Fruit fly (Drosophila melanogaster) whole organism, embryonic: ENCODE data around the gene Mul1.

Experiments used
- Asciz ChIP-seq: fragments of 200-800 bp; sonication (Bioruptor generic); optimal IDR thresholded peaks from 2 replicates; lab custom pipeline; 2017; ENCODE audit warnings: missing biosample characterization, mild to moderate bottlenecking, missing genetic modification characterization, missing genetic modification reagents
- B-H1 ChIP-seq: fragments of 200-800 bp; sonication (Bioruptor generic); IDR thresholded peaks from 3 replicates; pipeline ENCODE4 v1.3.6; 2022; ENCODE audit warnings: missing biosample characterization, missing genetic modification characterization
- CG10979 ChIP-seq: fragments of 200-800 bp; sonication (Bioruptor generic); optimal IDR thresholded peaks from 2 replicates; lab custom pipeline; 2018; ENCODE audit warnings: missing biosample characterization, mild to moderate bottlenecking, missing genetic modification characterization, moderate library complexity
- CG12104 ChIP-seq: fragments of 200-800 bp; sonication (Bioruptor generic); optimal IDR thresholded peaks from 3 replicates; lab custom pipeline; 2016; ENCODE audit warnings: missing biosample characterization, missing genetic modification characterization
- CG12155 ChIP-seq: fragments of 200-800 bp; sonication (Bioruptor generic); optimal IDR thresholded peaks from 3 replicates; lab custom pipeline; 2016; ENCODE audit warnings: missing biosample characterization, missing genetic modification characterization
- CG1233 ChIP-seq: fragments of 200-800 bp; sonication (Bioruptor generic); optimal IDR thresholded peaks from 4 replicates; lab custom pipeline; 2018; ENCODE audit warnings: missing biosample characterization, mild to moderate bottlenecking, missing genetic modification characterization
- CG17328 ChIP-seq: fragments of 200-800 bp; sonication (Bioruptor generic); IDR thresholded peaks from 2 replicates; pipeline ENCODE4 v1.3.6; 2022; ENCODE audit warnings: missing biosample characterization, missing genetic modification characterization
- CG18262 ChIP-seq: fragments of 200-800 bp; optimal IDR thresholded peaks from 3 replicates; lab custom pipeline; 2019; ENCODE audit warnings: missing biosample characterization, mild to moderate bottlenecking, missing genetic modification characterization, moderate library complexity
- CG3163 ChIP-seq: fragments of 200-800 bp; sonication (Bioruptor generic); optimal IDR thresholded peaks from 3 replicates; lab custom pipeline; 2016; ENCODE audit warnings: missing biosample characterization, missing genetic modification characterization
- CG3726 ChIP-seq: fragments of 200-800 bp; sonication (Bioruptor generic); IDR thresholded peaks from 3 replicates; pipeline ENCODE4, ENCODE4 v1.3.6; 2022; ENCODE audit warnings: missing biosample characterization, missing genetic modification characterization
- CG42726 ChIP-seq: fragments of 200-800 bp; sonication (Bioruptor generic); IDR thresholded peaks from 2 replicates; pipeline ENCODE4 v1.3.6; 2022; ENCODE audit warnings: missing biosample characterization, missing genetic modification characterization; ENCODE audit not compliant: partially characterized antibody
- CG4424 ChIP-seq: fragments of 200-800 bp; sonication (Bioruptor generic); optimal IDR thresholded peaks from 3 replicates; lab custom pipeline; 2016; ENCODE audit warnings: missing biosample characterization, missing genetic modification characterization
- CG6791 ChIP-seq: fragments of 200-800 bp; sonication (Bioruptor generic); IDR thresholded peaks from 3 replicates; pipeline ENCODE4 v1.3.6; 2022; ENCODE audit warnings: missing biosample characterization, missing genetic modification characterization; ENCODE audit not compliant: partially characterized antibody
- CG7556 ChIP-seq: fragments of 200-800 bp; sonication (Bioruptor generic); optimal IDR thresholded peaks from 2 replicates; lab custom pipeline; 2017; ENCODE audit warnings: missing biosample characterization, mild to moderate bottlenecking, missing genetic modification characterization
- CG8388 ChIP-seq: fragments of 200-800 bp; sonication (Bioruptor generic); optimal IDR thresholded peaks from 2 replicates; lab custom pipeline; 2019; ENCODE audit warnings: missing biosample characterization, mild to moderate bottlenecking, missing genetic modification characterization, moderate library complexity
- CG8944 ChIP-seq: fragments of 200-800 bp; sonication (Bioruptor generic); optimal IDR thresholded peaks from 3 replicates; lab custom pipeline; 2016; ENCODE audit warnings: missing biosample characterization, missing genetic modification characterization
- Dad ChIP-seq: fragments of 200-800 bp; sonication (Bioruptor generic); optimal IDR thresholded peaks from 3 replicates; lab custom pipeline; 2016; ENCODE audit warnings: missing biosample characterization, missing genetic modification characterization
- Deaf1 ChIP-seq: fragments of 200-800 bp; optimal IDR thresholded peaks from 3 replicates; lab custom pipeline; 2019; ENCODE audit warnings: missing biosample characterization, mild to moderate bottlenecking, missing genetic modification characterization, moderate library complexity
- Drgx ChIP-seq: fragments of 200-800 bp; sonication (Bioruptor generic); IDR thresholded peaks from 2 replicates; pipeline ENCODE4 v1.3.6; 2022; ENCODE audit warnings: missing biosample characterization, missing genetic modification characterization
- Eip74EF ChIP-seq, 2 experiments: fragments of 200-800 bp in 1 of 2; fragments of >200 bp in 1 of 2; sonication (Bioruptor generic) in 1 of 2; optimal IDR thresholded peaks; 2 replicates each; lab custom pipeline; 2017 to 2019; ENCODE audit warnings: missing biosample characterization in 2 of 2, missing genetic modification characterization in 2 of 2, mild to moderate bottlenecking in 1 of 2, moderate library complexity in 1 of 2
- HLH4C ChIP-seq: fragments of 200-800 bp; sonication (Bioruptor generic); IDR thresholded peaks from 3 replicates; pipeline ENCODE4 v1.3.6; 2022; ENCODE audit warnings: missing biosample characterization, missing genetic modification characterization; ENCODE audit not compliant: partially characterized antibody
- Kr ChIP-seq: fragments of 200-800 bp; sonication (Bioruptor generic); optimal IDR thresholded peaks from 2 replicates; lab custom pipeline; 2017; ENCODE audit warnings: missing biosample characterization, mild to moderate bottlenecking, missing genetic modification characterization
- Med ChIP-seq: fragments of 200-800 bp; sonication (Bioruptor generic); peaks from one replicate; lab custom pipeline; 2016; ENCODE audit warnings: missing biosample characterization, missing genetic modification characterization, mild to moderate bottlenecking, inconsistent platforms, moderate library complexity
- NFAT ChIP-seq: fragments of 200-800 bp; sonication (Bioruptor generic); IDR thresholded peaks from 2 replicates; pipeline ENCODE4 v1.3.6; 2022; ENCODE audit warnings: missing biosample characterization, missing genetic modification characterization
- Tbp ChIP-seq: fragments of >200 bp; optimal IDR thresholded peaks from 2 replicates; lab custom pipeline; 2018; ENCODE audit warnings: missing biosample characterization, missing genetic modification characterization
- Trl ChIP-seq, 3 experiments: fragments of >200 bp in 2 of 3; fragments of 200-800 bp in 1 of 3; sonication (Bioruptor generic) in 1 of 3; optimal IDR thresholded peaks; 2 replicates in 1 of 3; 3 replicates in 2 of 3; lab custom pipeline; 2016 to 2017; ENCODE audit warnings: missing biosample characterization in 1 of 3, missing genetic modification characterization in 1 of 3
- Xbp1 ChIP-seq: fragments of 200-800 bp; sonication (Bioruptor generic); optimal IDR thresholded peaks from 3 replicates; lab custom pipeline; 2016; ENCODE audit warnings: missing biosample characterization, mild to moderate bottlenecking, missing genetic modification characterization
- aop ChIP-seq: fragments of 200-800 bp; sonication (Bioruptor generic); IDR thresholded peaks from 2 replicates; pipeline ENCODE4 v1.3.6; 2022; ENCODE audit warnings: missing biosample characterization, missing genetic modification characterization
- ase ChIP-seq: fragments of 200-800 bp; sonication (Bioruptor generic); IDR thresholded peaks from 3 replicates; pipeline ENCODE4 v1.3.6; 2022; ENCODE audit warnings: missing biosample characterization, missing genetic modification characterization
- bsh ChIP-seq, 2 experiments: fragments of 200-800 bp; sonication (Bioruptor generic); optimal IDR thresholded peaks; 2 replicates each; lab custom pipeline; 2017 to 2018; ENCODE audit warnings: mild to moderate bottlenecking in 2 of 2, missing biosample characterization in 2 of 2, missing genetic modification characterization in 2 of 2, moderate library complexity in 1 of 2
- cad ChIP-seq: fragments of >200 bp; optimal IDR thresholded peaks from 2 replicates; lab custom pipeline; 2017; ENCODE audit warnings: missing biosample characterization, missing genetic modification characterization
- ci ChIP-seq: fragments of 200-800 bp; sonication (Bioruptor generic); IDR thresholded peaks from 3 replicates; pipeline ENCODE4 v1.3.6; 2022; ENCODE audit warnings: missing biosample characterization, missing genetic modification characterization
- crol ChIP-seq: fragments of 200-800 bp; sonication (Bioruptor generic); IDR thresholded peaks from 2 replicates; pipeline ENCODE4 v1.3.6; 2022; ENCODE audit warnings: missing biosample characterization, missing genetic modification characterization
- dimm ChIP-seq: fragments of 200-800 bp; sonication (Bioruptor generic); IDR thresholded peaks from 2 replicates; pipeline ENCODE4 v1.3.6; 2022; ENCODE audit warnings: missing biosample characterization, missing genetic modification characterization
- grn ChIP-seq: fragments of 200-800 bp; sonication (Bioruptor generic); optimal IDR thresholded peaks from 3 replicates; lab custom pipeline; 2017; ENCODE audit warnings: missing biosample characterization, missing genetic modification characterization
- hbn ChIP-seq: fragments of 200-800 bp; sonication (Bioruptor generic); IDR thresholded peaks from 2 replicates; pipeline ENCODE4 v1.3.6; 2022; ENCODE audit warnings: missing biosample characterization, missing genetic modification characterization; ENCODE audit not compliant: partially characterized antibody
- maf-S ChIP-seq: fragments of 200-800 bp; sonication (Bioruptor generic); optimal IDR thresholded peaks from 2 replicates; lab custom pipeline; 2016; ENCODE audit warnings: missing biosample characterization, missing genetic modification characterization
- mam ChIP-seq: fragments of 200-800 bp; sonication (Bioruptor generic); optimal IDR thresholded peaks from 3 replicates; lab custom pipeline; 2016; ENCODE audit warnings: missing biosample characterization, missing genetic modification characterization
- prd ChIP-seq, 3 experiments: fragments of >200 bp in 2 of 3; fragments of 200-800 bp in 1 of 3; sonication (Bioruptor generic) in 1 of 3; optimal IDR thresholded peaks in 2 of 3; IDR thresholded peaks in 1 of 3; 2 replicates in 2 of 3; 3 replicates in 1 of 3; pipeline versions ENCODE4 v1.3.6 to Lab custom; 2017 to 2022; ENCODE audit warnings: missing biosample characterization in 1 of 3, missing genetic modification characterization in 1 of 3
- salm ChIP-seq: fragments of 200-800 bp; sonication (Bioruptor generic); optimal IDR thresholded peaks from 2 replicates; lab custom pipeline; 2018; ENCODE audit warnings: missing biosample characterization, mild to moderate bottlenecking, missing genetic modification characterization
- sens ChIP-seq: fragments of 200-800 bp; sonication (Bioruptor generic); peaks from one replicate; lab custom pipeline; 2016; ENCODE audit warnings: missing biosample characterization, missing genetic modification characterization
- sens-2 ChIP-seq: fragments of 200-800 bp; sonication (Bioruptor generic); IDR thresholded peaks from 2 replicates; pipeline ENCODE4 v1.3.6; 2022; ENCODE audit warnings: missing biosample characterization, missing genetic modification characterization
- sug ChIP-seq: fragments of 200-800 bp; optimal IDR thresholded peaks from 2 replicates; lab custom pipeline; 2019; ENCODE audit warnings: missing biosample characterization, mild to moderate bottlenecking, missing genetic modification characterization, moderate library complexity
- tgo ChIP-seq: fragments of 200-800 bp; sonication (Bioruptor generic); IDR thresholded peaks from 3 replicates; pipeline ENCODE4 v1.3.6; 2022; ENCODE audit warnings: missing biosample characterization, missing genetic modification characterization
- twi ChIP-seq: fragments of 200-800 bp; optimal IDR thresholded peaks from 2 replicates; lab custom pipeline; 2019; ENCODE audit warnings: missing biosample characterization, mild to moderate bottlenecking, missing genetic modification characterization, moderate library complexity
- zen ChIP-seq: fragments of 200-800 bp; sonication (Bioruptor generic); optimal IDR thresholded peaks from 3 replicates; lab custom pipeline; 2018; ENCODE audit warnings: missing biosample characterization, mild to moderate bottlenecking, missing genetic modification characterization, moderate library complexity

Gene Mul1

DNA sequence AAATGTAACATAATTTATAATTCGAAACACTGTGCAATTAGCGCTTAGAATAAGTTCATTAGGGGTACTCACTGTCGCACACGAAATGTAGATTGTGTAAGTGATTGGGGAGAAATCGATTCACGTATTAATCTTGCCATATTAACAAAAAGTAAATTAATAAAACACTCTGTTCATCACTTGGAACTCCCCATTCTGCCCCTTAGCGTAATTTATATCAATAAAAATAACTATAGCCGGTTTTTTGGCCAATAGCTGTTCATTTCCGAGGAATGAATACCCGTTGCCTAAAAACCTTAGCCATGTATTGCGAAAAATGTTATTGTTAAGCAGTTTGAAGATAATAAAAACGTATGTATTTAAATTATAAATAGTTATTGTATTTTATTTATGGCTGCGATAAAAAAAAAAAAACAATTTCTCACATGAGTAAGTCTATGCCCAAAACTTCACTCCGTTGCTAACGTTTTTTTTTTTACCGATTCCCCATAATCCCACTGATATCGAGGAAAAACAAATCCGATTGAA, 38.1 kb downstream of the Mul1 start, which contains the start of gene Ugt305A1 (continued):
- TF ChIP-seq prd (optimal IDR thresholded peaks at IDR 0.05; lab: Kevin White, UChicago) (no peak), prd (GFP tag; IDR thresholded peaks at IDR 0.05; lab: Robert Waterston, UW) (peak; percentile 26; the same call in 1 of the 3 replicates), CG10979 (tag; lab: Kevin White, UChicago) (peak; percentile 5), twi (tag; lab: Kevin White, UChicago) (no peak)

DNA sequence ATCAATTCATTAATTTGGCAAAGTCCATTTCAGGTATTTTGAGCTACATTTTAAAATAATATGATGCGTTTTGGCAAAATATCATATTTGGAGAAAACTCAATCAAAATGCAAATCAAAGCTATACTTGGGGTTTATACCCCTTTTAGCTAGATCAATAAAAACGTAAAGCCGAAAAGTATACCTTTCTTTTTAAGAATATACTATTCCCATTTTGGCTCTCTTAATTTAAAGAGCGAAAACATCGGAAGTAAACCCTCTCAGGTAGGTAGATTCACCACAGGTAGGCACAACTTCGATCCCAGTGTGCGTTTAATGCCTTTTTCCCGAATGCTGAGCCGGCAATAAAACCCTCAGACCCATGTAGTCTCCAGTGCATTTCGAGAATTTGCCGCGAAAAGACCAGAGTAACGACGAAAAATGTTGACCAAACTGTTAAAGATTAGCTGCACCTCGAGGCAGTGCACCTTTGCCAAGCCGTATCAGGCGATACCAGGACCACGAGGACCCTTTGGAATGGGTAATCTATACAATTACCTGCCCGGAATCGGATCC, 40.7 kb downstream of the Mul1 start, which contains the start of gene dib:
Gene dib (plus strand): TSS at position 372 of the 554 bp plus-strand sequence.
- TF ChIP-seq CG8944 (GFP tag; lab: Kevin White, UChicago) (no peak), sens (peak; percentile 57), Trl (optimal IDR thresholded peaks at IDR 0.05; lab: Kevin White, UChicago) (peak; percentile 46 to 57), Trl (GFP tag; optimal IDR thresholded peaks at IDR 0.05; lab: Kevin White, UChicago) (no peak), CG3163 (peak; percentile 96), cad (GFP tag; lab: Kevin White, UChicago) (peak; percentile 94), aop (GFP tag; lab: Robert Waterston, UW) (peak; percentile 62; the same call in 1 of the 2 replicates), bsh (GFP tag; optimal IDR thresholded peaks at IDR 0.05; lab: Kevin White, UChicago) (no peak), Kr (GFP tag; lab: Kevin White, UChicago) (peak; percentile 46), zen (tag; lab: Kevin White, UChicago) (peak; percentile 67), CG3726 (GFP tag; lab: Robert Waterston, UW) (no peak)

DNA sequence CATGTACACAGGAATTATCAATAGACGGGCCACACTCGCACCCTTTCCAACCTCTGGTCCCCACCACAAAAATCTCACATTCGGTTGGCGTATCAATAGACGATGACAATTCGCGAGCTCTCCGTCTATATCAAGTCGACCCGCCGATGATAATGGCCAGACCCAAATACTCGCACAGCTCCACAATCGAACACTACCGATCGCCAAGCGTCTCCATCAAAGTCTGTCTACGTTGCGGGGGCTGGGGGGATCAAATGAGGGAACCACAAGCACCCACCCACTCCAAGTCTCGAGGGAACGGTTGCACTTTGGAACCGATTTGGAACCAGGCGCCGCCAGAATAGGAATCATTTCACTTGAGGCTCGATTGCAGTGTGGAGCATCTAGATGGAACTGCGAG, 47.1 kb downstream of the Mul1 start:
- no peak for TF ChIP-seq Asciz (GFP tag; lab: Kevin White, UChicago)
- TF ChIP-seq Drgx (GFP tag; lab: Robert Waterston, UW), result peak; percentile 35; the same call in 1 of the 2 replicates
- no peak for TF ChIP-seq CG12104 (GFP tag; lab: Kevin White, UChicago)
- no peak for TF ChIP-seq maf-S
- TF ChIP-seq sug (tag; lab: Kevin White, UChicago), result peak; percentile 33
- no peak for TF ChIP-seq CG12155
- no peak for TF ChIP-seq ase
- no peak for TF ChIP-seq Tbp
- TF ChIP-seq sens-2 (GFP tag; lab: Robert Waterston, UW), result no peak
- TF ChIP-seq HLH4C (GFP tag; lab: Robert Waterston, UW), result no peak
- 0 out of 3 replicates have a peak, but pooled peaks have one; percentile 17 for TF ChIP-seq ci (GFP tag; lab: Robert Waterston, UW)
- TF ChIP-seq Deaf1, result peak; percentile 58
- TF ChIP-seq Dad (GFP tag; lab: Kevin White, UChicago), result no peak
- no peak for TF ChIP-seq CG1233 (GFP tag; lab: Kevin White, UChicago)
- TF ChIP-seq NFAT (GFP tag; lab: Robert Waterston, UW), result 0 out of 2 replicates have a peak, but pooled peaks have one; percentile 20
- no peak for TF ChIP-seq CG6791 (GFP tag; lab: Robert Waterston, UW)
- TF ChIP-seq B-H1 (GFP tag; lab: Robert Waterston, UW), result no peak
- TF ChIP-seq Xbp1 (GFP tag; lab: Kevin White, UChicago), result no peak
- TF ChIP-seq grn (GFP tag; lab: Kevin White, UChicago), result peak; percentile 33
- TF ChIP-seq Eip74EF (GFP tag; optimal IDR thresholded peaks at IDR 0.05; lab: Kevin White, UChicago), result no peak
- no peak for TF ChIP-seq mam (GFP tag; lab: Kevin White, UChicago)
- no peak for TF ChIP-seq hbn (GFP tag; lab: Robert Waterston, UW)
- TF ChIP-seq CG17328 (GFP tag; lab: Robert Waterston, UW), result no peak
- TF ChIP-seq crol (GFP tag; lab: Robert Waterston, UW), result peak; percentile 73
- TF ChIP-seq tgo, result no peak
- TF ChIP-seq CG42726 (GFP tag; lab: Robert Waterston, UW), result no peak
- TF ChIP-seq CG7556 (GFP tag; lab: Kevin White, UChicago), result no peak
- TF ChIP-seq Med, result peak; percentile 63
- TF ChIP-seq CG4424 (GFP tag; lab: Kevin White, UChicago), result no peak
- TF ChIP-seq CG8388 (GFP tag; lab: Kevin White, UChicago), result no peak
- TF ChIP-seq CG18262 (tag; lab: Kevin White, UChicago), result no peak
- no peak for TF ChIP-seq dimm
- no peak for TF ChIP-seq salm (tag; lab: Kevin White, UChicago)
